Fruit fly (Drosophila melanogaster): ENCODE measurements around the gene S6kII.

- TF ChIP-seq cnc (optimal IDR thresholded peaks at IDR 0.05) (no peak), bab1 (GFP tag; optimal IDR thresholded peaks at IDR 0.05) (no peak), Crg-1 (GFP tag; optimal IDR thresholded peaks at IDR 0.05) (no peak), cic (GFP tag; optimal IDR thresholded peaks at IDR 0.05) (no peak), Mnt (GFP tag; optimal IDR thresholded peaks at IDR 0.05) (no peak)
These were observed 14.5 kb downstream of the S6kII start, which contains the start of gene Cluap1 for dm6 chrX:22544222-22544621.
